Fruit fly (Drosophila melanogaster): ENCODE data around the gene CG13482.
A peak's percentile ranks its signal among the peaks of the same experiment; 100 is the strongest.

CG13482 gene

DNA sequence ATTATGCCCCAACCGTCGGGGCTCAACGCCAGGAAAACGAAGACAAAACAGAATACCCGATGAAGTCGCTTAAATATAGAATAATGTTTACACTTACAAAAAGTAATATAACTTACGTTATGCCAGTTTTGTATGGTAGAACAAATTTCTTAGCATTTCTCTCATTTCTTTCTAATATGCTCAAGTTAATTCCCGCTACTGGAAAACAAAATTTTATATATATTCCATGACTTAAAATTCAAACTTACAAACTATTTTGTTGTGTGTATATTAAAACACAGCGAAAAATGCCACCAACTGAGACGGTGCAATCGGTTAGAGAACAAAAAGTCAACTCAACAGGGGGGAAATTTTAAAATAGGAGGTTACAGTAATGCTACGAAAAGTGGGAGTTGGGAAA, 31.7 kb upstream of the CG13482 start (continued):
- TF ChIP-seq Sp1 (GFP tag; optimal IDR thresholded peaks at IDR 0.05) (peak; percentile 54), Hr83 (GFP tag; optimal IDR thresholded peaks at IDR 0.05; ENCODE audit: poor library complexity, severe bottlenecking) (no peak), Abd-B (GFP tag; optimal IDR thresholded peaks at IDR 0.05) (no peak)

DNA sequence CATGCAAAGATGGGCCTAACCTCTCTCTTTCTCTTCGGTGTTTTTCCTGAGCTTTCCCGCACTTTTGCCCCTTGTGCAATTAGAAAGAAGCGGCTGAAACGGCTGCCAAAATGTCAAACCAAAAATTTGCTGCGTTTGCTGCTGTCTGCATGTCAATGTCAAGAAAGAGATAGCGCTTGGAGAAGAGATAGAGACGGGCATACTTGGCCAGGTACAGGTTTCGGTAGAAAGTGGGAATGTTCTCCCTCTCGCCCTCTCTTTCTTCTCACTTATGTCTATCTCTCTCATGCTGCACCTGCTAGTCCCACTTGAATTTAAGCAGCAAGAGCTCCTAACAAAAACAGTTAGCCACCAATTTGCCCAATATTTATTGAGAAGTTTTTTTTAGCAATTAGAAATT, 31.1 kb upstream of the CG13482 start:
- TF ChIP-seq tai (GFP tag; optimal IDR thresholded peaks at IDR 0.05) (no peak), Dfd (GFP tag; optimal IDR thresholded peaks at IDR 0.05) (no peak), dmrt93B (GFP tag; optimal IDR thresholded peaks at IDR 0.05) (no peak)

DNA sequence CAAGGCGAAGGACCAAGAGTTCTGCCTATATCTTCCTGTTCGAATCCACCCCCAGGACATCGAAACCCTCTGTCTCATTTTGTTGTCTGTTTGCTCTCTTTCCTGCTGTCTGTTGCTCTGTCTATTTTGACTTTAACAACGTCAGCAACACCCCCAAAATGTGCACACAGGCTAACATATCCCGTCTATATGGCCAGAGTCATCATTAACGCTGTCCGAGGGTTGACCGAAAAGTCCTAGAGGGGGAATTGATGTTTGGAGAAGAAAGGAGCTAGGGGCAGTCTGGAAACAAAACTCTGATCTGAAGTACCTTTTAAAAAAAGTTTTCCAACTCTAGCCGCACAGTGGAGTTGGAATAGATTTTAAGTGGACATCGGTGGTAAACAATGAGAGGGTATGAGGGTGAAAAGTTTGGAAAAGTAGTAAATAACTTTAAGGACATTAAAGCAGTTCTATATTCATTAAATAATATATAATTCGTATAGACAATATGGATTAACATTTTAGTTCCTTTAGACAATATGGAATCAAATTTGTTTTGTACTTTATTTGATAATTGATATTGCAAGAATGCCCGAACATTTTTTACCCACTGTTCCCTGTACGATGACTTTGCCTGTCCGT, 28.3 kb upstream of the CG13482 start:
- peak; percentile 31 for TF ChIP-seq HLH106 (tag; optimal IDR thresholded peaks at IDR 0.05)
- no peak for TF ChIP-seq Rel (GFP tag; optimal IDR thresholded peaks at IDR 0.05)
- TF ChIP-seq Rel (tag; optimal IDR thresholded peaks at IDR 0.05) = no peak

DNA sequence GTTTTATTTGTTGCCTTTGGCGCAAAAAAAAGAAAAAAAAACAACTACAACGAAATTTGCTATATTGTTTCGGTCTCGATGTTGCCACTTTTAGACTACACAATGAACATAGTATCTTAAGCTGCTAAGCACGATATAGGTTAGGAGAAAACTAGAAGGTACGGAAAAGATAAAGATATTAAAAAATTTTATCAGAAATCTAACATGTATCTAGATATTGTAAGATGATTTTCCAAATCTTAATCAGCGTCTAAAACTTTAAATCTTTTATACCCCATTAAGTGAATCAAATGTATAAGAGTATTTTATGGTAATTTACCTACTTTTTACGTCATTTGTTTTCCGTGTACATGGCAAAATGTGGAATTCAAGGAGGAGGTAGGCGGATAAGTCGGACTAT, 27.5 kb upstream of the CG13482 start:
- no peak for TF ChIP-seq Jra (GFP tag; optimal IDR thresholded peaks at IDR 0.05)
- TF ChIP-seq woc (GFP tag; optimal IDR thresholded peaks at IDR 0.05) = no peak
- no peak for TF ChIP-seq Dfd (GFP tag; optimal IDR thresholded peaks at IDR 0.05)
- TF ChIP-seq Hnf4 (GFP tag; optimal IDR thresholded peaks at IDR 0.05) = no peak
- TF ChIP-seq br (GFP tag; optimal IDR thresholded peaks at IDR 0.05) = no peak
- peak in 1 of 2 experiments; percentile 4 for TF ChIP-seq foxo (GFP tag; optimal IDR thresholded peaks at IDR 0.05)
- no peak for TF ChIP-seq ey (GFP tag; optimal IDR thresholded peaks at IDR 0.05)
- TF ChIP-seq GATAd (GFP tag; optimal IDR thresholded peaks at IDR 0.05) = no peak
- TF ChIP-seq tai (GFP tag; optimal IDR thresholded peaks at IDR 0.05) = no peak
- no peak for TF ChIP-seq Rel (GFP tag; optimal IDR thresholded peaks at IDR 0.05)
- TF ChIP-seq Rel (tag; optimal IDR thresholded peaks at IDR 0.05) = no peak
- no peak for TF ChIP-seq jim (GFP tag; optimal IDR thresholded peaks at IDR 0.05)
- no peak for TF ChIP-seq Abd-B (GFP tag; optimal IDR thresholded peaks at IDR 0.05)
- peak; percentile 19 for TF ChIP-seq h (GFP tag; optimal IDR thresholded peaks at IDR 0.05)
- no peak for TF ChIP-seq sage (GFP tag; optimal IDR thresholded peaks at IDR 0.05)
- TF ChIP-seq fru (GFP tag; optimal IDR thresholded peaks at IDR 0.05) = peak; percentile 24
- TF ChIP-seq CrebA (GFP tag; optimal IDR thresholded peaks at IDR 0.05; ENCODE audit: borderline replicate concordance) = no peak
- TF ChIP-seq sv (GFP tag; optimal IDR thresholded peaks at IDR 0.05) = no peak

DNA sequence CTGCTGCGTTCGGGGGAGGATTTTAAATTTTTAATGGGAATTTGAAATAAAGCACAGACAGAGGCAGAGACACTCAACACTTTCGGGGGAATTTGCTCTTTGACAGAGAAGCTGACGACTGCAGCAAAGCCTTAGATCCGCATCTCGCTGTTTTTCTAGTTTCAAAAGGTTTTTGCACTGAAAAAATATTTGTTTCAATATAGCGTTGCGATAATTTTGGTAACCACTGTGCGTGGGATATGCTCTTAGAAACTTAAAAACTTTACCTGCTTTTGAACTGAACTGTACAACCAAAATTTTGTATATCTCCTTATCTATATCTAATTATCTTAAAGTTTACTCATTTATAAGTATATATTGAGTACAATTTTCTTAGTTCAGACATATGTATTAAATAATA, 25.9 kb upstream of the CG13482 start:
- TF ChIP-seq rgr (GFP tag; optimal IDR thresholded peaks at IDR 0.05) (peak; percentile 50), Jra (GFP tag; optimal IDR thresholded peaks at IDR 0.05) (no peak), psq (GFP tag; optimal IDR thresholded peaks at IDR 0.05) (peak; percentile 19), foxo (GFP tag; optimal IDR thresholded peaks at IDR 0.05) (peak in 1 of 2 experiments; percentile 11), OdsH (GFP tag; optimal IDR thresholded peaks at IDR 0.05) (peak; percentile 1), h (GFP tag; optimal IDR thresholded peaks at IDR 0.05) (peak; percentile 6), ey (GFP tag; optimal IDR thresholded peaks at IDR 0.05) (peak; percentile 17), HLH106 (tag; optimal IDR thresholded peaks at IDR 0.05) (peak; percentile 30), sv (GFP tag; optimal IDR thresholded peaks at IDR 0.05) (no peak)

DNA sequence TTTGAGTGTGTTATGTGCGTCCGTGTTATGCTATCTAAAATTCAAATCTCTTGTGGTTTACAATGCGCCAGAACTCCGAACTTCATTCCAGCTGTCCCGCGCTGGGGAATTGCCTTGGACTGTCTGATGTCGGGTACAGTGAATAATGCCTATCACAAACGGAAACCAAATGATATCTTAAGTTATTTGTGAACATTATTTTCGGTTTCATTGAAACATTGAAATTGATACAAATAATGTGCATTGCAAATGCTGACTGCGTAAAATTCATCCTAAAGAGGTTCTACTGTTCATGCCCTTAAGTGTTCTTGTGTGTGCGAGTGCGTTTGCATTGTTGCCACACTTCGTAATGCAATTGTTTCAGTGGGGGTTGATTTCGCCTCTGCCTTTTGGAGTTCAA, 25.3 kb upstream of the CG13482 start:
- TF ChIP-seq h (GFP tag; optimal IDR thresholded peaks at IDR 0.05) = peak; percentile 98
- TF ChIP-seq rgr (GFP tag; optimal IDR thresholded peaks at IDR 0.05) = peak; percentile 96
- peak; percentile 96 for TF ChIP-seq OdsH (GFP tag; optimal IDR thresholded peaks at IDR 0.05)
- TF ChIP-seq tai (GFP tag; optimal IDR thresholded peaks at IDR 0.05) = peak; percentile 95
- TF ChIP-seq foxo (GFP tag; optimal IDR thresholded peaks at IDR 0.05) = peak; percentile 88 to 96
- peak; percentile 46 for TF ChIP-seq Rel (GFP tag; optimal IDR thresholded peaks at IDR 0.05)
- TF ChIP-seq Rel (tag; optimal IDR thresholded peaks at IDR 0.05) = peak; percentile 79
- peak; percentile 74 for TF ChIP-seq jim (GFP tag; optimal IDR thresholded peaks at IDR 0.05)
- peak; percentile 77 for TF ChIP-seq Mio (GFP tag; optimal IDR thresholded peaks at IDR 0.05)
- TF ChIP-seq pan (optimal IDR thresholded peaks at IDR 0.05) = no peak
- no peak for TF ChIP-seq Hr78 (GFP tag; optimal IDR thresholded peaks at IDR 0.05)
- TF ChIP-seq Hnf4 (GFP tag; optimal IDR thresholded peaks at IDR 0.05) = peak; percentile 97
- TF ChIP-seq Myc (optimal IDR thresholded peaks at IDR 0.05) = no peak
- no peak for TF ChIP-seq Dif (GFP tag; optimal IDR thresholded peaks at IDR 0.05; ENCODE audit: partially characterized antibody)
- TF ChIP-seq ey (GFP tag; optimal IDR thresholded peaks at IDR 0.05) = peak; percentile 97
- peak; percentile 96 for TF ChIP-seq fru (GFP tag; optimal IDR thresholded peaks at IDR 0.05)
- peak; percentile 87 for TF ChIP-seq dmrt93B (GFP tag; optimal IDR thresholded peaks at IDR 0.05)
- peak; percentile 85 for TF ChIP-seq GATAd (GFP tag; optimal IDR thresholded peaks at IDR 0.05)
- peak; percentile 84 for TF ChIP-seq sage (GFP tag; optimal IDR thresholded peaks at IDR 0.05)
- peak; percentile 94 for TF ChIP-seq brk (GFP tag; optimal IDR thresholded peaks at IDR 0.05)
- TF ChIP-seq Vsx2 (GFP tag; optimal IDR thresholded peaks at IDR 0.05; ENCODE audit: partially characterized antibody) = no peak
- peak; percentile 96 for TF ChIP-seq br (GFP tag; optimal IDR thresholded peaks at IDR 0.05)
- TF ChIP-seq dl (GFP tag; optimal IDR thresholded peaks at IDR 0.05; ENCODE audit: insufficient read depth in 1 of 2, partially characterized antibody in 2 of 2) = no peak
- no peak for TF ChIP-seq lola (GFP tag; optimal IDR thresholded peaks at IDR 0.05)
- TF ChIP-seq Abd-B (GFP tag; optimal IDR thresholded peaks at IDR 0.05) = no peak
- TF ChIP-seq CG9705 (GFP tag; optimal IDR thresholded peaks at IDR 0.05) = peak; percentile 93
- no peak for TF ChIP-seq Dfd (GFP tag; optimal IDR thresholded peaks at IDR 0.05)
- TF ChIP-seq dsf (GFP tag; optimal IDR thresholded peaks at IDR 0.05; ENCODE audit: borderline replicate concordance) = peak; percentile 72
- peak; percentile 92 for TF ChIP-seq psq (GFP tag; optimal IDR thresholded peaks at IDR 0.05)
- TF ChIP-seq Jra (GFP tag; optimal IDR thresholded peaks at IDR 0.05) = peak; percentile 93

Measured in whole organism, wandering third instar larva.